Worm (Caenorhabditis elegans) whole organism, L1 larva: Measurements from ENCODE around the gene F10G7.10.

Source experiments
- C04F5.9 ChIP-seq: sonication (generic microtip); optimal IDR thresholded peaks from 2 replicates; lab custom pipeline; 2016; ENCODE audit warnings: missing genetic modification characterization, missing compliant biosample characterization
- C16A3.4 ChIP-seq: fragments of 150-350 bp; optimal IDR thresholded peaks from 2 replicates; lab custom pipeline; 2014; ENCODE audit warnings: missing biosample characterization, missing genetic modification characterization
- aly-2 ChIP-seq: fragments of 150-350 bp; optimal IDR thresholded peaks from 2 replicates; lab custom pipeline; 2014; ENCODE audit warnings: missing biosample characterization, missing genetic modification characterization
- blmp-1 ChIP-seq: fragments of 150-350 bp; optimal IDR thresholded peaks from 2 replicates; lab custom pipeline; 2014; ENCODE audit warnings: missing biosample characterization, missing genetic modification characterization
- ceh-8 ChIP-seq: fragments of 200-800 bp; sonication (Bioruptor generic); optimal IDR thresholded peaks from 2 replicates; lab custom pipeline; 2018; ENCODE audit warnings: mild to moderate bottlenecking, missing genetic modification characterization, moderate library complexity, missing compliant biosample characterization
- ceh-82 ChIP-seq, 3 experiments: fragments of 150-350 bp in 1 of 3; sonication (generic microtip) in 2 of 3; optimal IDR thresholded peaks; 2 replicates each; lab custom pipeline; 2014 to 2017; ENCODE audit warnings: missing biosample characterization in 3 of 3, missing genetic modification characterization in 3 of 3
- ceh-88 ChIP-seq: fragments of 200-800 bp; sonication (Bioruptor generic); IDR thresholded peaks from 2 replicates; pipeline ENCODE4 v1.3.6; 2022; ENCODE audit warnings: missing genetic modification characterization, missing compliant biosample characterization
- dpl-1 ChIP-seq, 3 experiments: fragments of 150-350 bp in 2 of 3; sonication (generic microtip) in 1 of 3; optimal IDR thresholded peaks; 2 replicates each; lab custom pipeline; 2014 to 2017; ENCODE audit warnings: missing biosample characterization in 3 of 3, missing genetic modification characterization in 3 of 3, missing genetic modification reagents in 3 of 3
- dsc-1 ChIP-seq: sonication (generic microtip); optimal IDR thresholded peaks from 2 replicates; lab custom pipeline; 2016; ENCODE audit warnings: mild to moderate bottlenecking, missing genetic modification characterization, missing compliant biosample characterization
- efl-1 ChIP-seq, 4 experiments: fragments of 150-350 bp; optimal IDR thresholded peaks in 3 of 4; peaks in 1 of 4; 1 replicate in 1 of 4; 2 replicates in 3 of 4; lab custom pipeline; 2014; ENCODE audit warnings: missing biosample characterization in 2 of 4, missing genetic modification characterization in 2 of 4, missing genetic modification reagents in 2 of 4
- egl-13 ChIP-seq: sonication (generic microtip); optimal IDR thresholded peaks from 2 replicates; lab custom pipeline; 2016; ENCODE audit warnings: missing genotype, missing genetic modification reagents, missing genetic modification characterization, missing compliant biosample characterization
- elt-2 ChIP-seq: sonication (generic microtip); optimal IDR thresholded peaks from 2 replicates; lab custom pipeline; 2016; ENCODE audit warnings: missing genetic modification characterization, mild to moderate bottlenecking, inconsistent platforms, missing compliant biosample characterization, missing genetic modification reagents
- elt-3 ChIP-seq, 6 experiments: fragments of 150-350 bp in 1 of 6; sonication (generic microtip); optimal IDR thresholded peaks; 2 replicates each; lab custom pipeline; 2017 to 2018; ENCODE audit warnings: missing biosample characterization in 6 of 6, missing genetic modification characterization in 6 of 6, inconsistent platforms in 1 of 6
- fkh-8 ChIP-seq: sonication (generic microtip); optimal IDR thresholded peaks from 2 replicates; lab custom pipeline; 2016; ENCODE audit warnings: mild to moderate bottlenecking, missing genetic modification characterization, missing compliant biosample characterization
- grh-1 ChIP-seq: fragments of 200-800 bp; sonication (Bioruptor generic); IDR thresholded peaks from 2 replicates; pipeline ENCODE4 v1.3.6; 2022; ENCODE audit warnings: missing genetic modification reagents, missing genetic modification characterization, missing compliant biosample characterization
- isw-1 ChIP-seq: fragments of 200-800 bp; sonication (Bioruptor generic); IDR thresholded peaks from 2 replicates; pipeline ENCODE4 v1.3.6; 2022; ENCODE audit warnings: missing genetic modification characterization, missing compliant biosample characterization
- jun-1 ChIP-seq: fragments of 150-350 bp; optimal IDR thresholded peaks from 2 replicates; lab custom pipeline; 2014; ENCODE audit warnings: missing biosample characterization, missing genetic modification reagents, missing genetic modification characterization
- lin-13 ChIP-seq: fragments of 150-350 bp; optimal IDR thresholded peaks from 2 replicates; lab custom pipeline; 2014; ENCODE audit warnings: missing biosample characterization, missing genetic modification reagents, missing genetic modification characterization
- lin-14 ChIP-seq: fragments of 200-800 bp; sonication (Bioruptor generic); optimal IDR thresholded peaks from 2 replicates; lab custom pipeline; 2018; ENCODE audit warnings: mild to moderate bottlenecking, missing genetic modification characterization, moderate library complexity, missing compliant biosample characterization
- lin-15B ChIP-seq: fragments of 150-350 bp; sonication (generic microtip); optimal IDR thresholded peaks from 3 replicates; lab custom pipeline; 2014; ENCODE audit warnings: missing biosample characterization, missing genetic modification characterization
- lin-35 ChIP-seq, 2 experiments: fragments of 150-350 bp; optimal IDR thresholded peaks; 2 replicates each; lab custom pipeline; 2014; ENCODE audit warnings: missing biosample characterization in 2 of 2, missing genetic modification characterization in 2 of 2, missing genetic modification reagents in 2 of 2
- lir-3 ChIP-seq: sonication (generic microtip); optimal IDR thresholded peaks from 2 replicates; lab custom pipeline; 2016; ENCODE audit warnings: mild to moderate bottlenecking, missing genetic modification characterization, moderate library complexity, missing compliant biosample characterization; ENCODE audit not compliant: poor library complexity
- lsy-2 ChIP-seq, 2 experiments: fragments of 150-350 bp; optimal IDR thresholded peaks; 2 replicates each; lab custom pipeline; 2014; ENCODE audit warnings: missing biosample characterization in 2 of 2, missing genetic modification characterization in 2 of 2
- mab-9 ChIP-seq: fragments of 200-800 bp; sonication (Bioruptor generic); IDR thresholded peaks from 2 replicates; pipeline ENCODE4 v1.3.6; 2022; ENCODE audit warnings: missing genetic modification reagents, missing genetic modification characterization, missing compliant biosample characterization
- mdl-1 ChIP-seq, 2 experiments: fragments of 150-350 bp; optimal IDR thresholded peaks; 2 replicates each; lab custom pipeline; 2014 to 2017; ENCODE audit warnings: missing biosample characterization in 2 of 2, missing genetic modification characterization in 2 of 2, inconsistent platforms in 1 of 2
- mep-1 ChIP-seq: fragments of 150-350 bp; optimal IDR thresholded peaks from 2 replicates; lab custom pipeline; 2014; ENCODE audit warnings: missing biosample characterization, missing genetic modification characterization
- nhr-19 ChIP-seq: fragments of 200-800 bp; sonication (Bioruptor generic); conservative IDR thresholded peaks from 2 replicates; pipeline ENCODE4 v1.3.6; 2022; ENCODE audit warnings: missing genetic modification characterization, missing compliant biosample characterization
- nhr-20 ChIP-seq: sonication (generic microtip); optimal IDR thresholded peaks from 2 replicates; lab custom pipeline; 2016; ENCODE audit warnings: mild to moderate bottlenecking, missing genetic modification characterization, missing compliant biosample characterization
- nhr-237 ChIP-seq: fragments of 150-350 bp; optimal IDR thresholded peaks from 2 replicates; lab custom pipeline; 2014; ENCODE audit warnings: missing biosample characterization, missing genetic modification characterization
- nhr-47 ChIP-seq: sonication (generic microtip); optimal IDR thresholded peaks from 2 replicates; lab custom pipeline; 2016; ENCODE audit warnings: mild to moderate bottlenecking, missing genetic modification characterization, moderate library complexity, missing compliant biosample characterization
- nhr-71 ChIP-seq: sonication (generic microtip); optimal IDR thresholded peaks from 2 replicates; lab custom pipeline; 2016; ENCODE audit warnings: mild to moderate bottlenecking, missing genetic modification characterization, moderate library complexity, missing compliant biosample characterization
- nhr-77 ChIP-seq: fragments of 150-350 bp; optimal IDR thresholded peaks from 2 replicates; lab custom pipeline; 2014; ENCODE audit warnings: missing biosample characterization, missing genetic modification characterization
- nhr-85 ChIP-seq: sonication (generic microtip); peaks from one replicate; lab custom pipeline; 2016; ENCODE audit warnings: missing genetic modification characterization, inconsistent platforms, missing compliant biosample characterization
- nhr-90 ChIP-seq: sonication (generic microtip); optimal IDR thresholded peaks from 2 replicates; lab custom pipeline; 2016; ENCODE audit warnings: mild to moderate bottlenecking, missing genetic modification characterization, missing compliant biosample characterization; ENCODE audit not compliant: poor library complexity
- pax-3 ChIP-seq: fragments of 200-800 bp; sonication (Bioruptor generic); optimal IDR thresholded peaks from 2 replicates; lab custom pipeline; 2018; ENCODE audit warnings: mild to moderate bottlenecking, missing genetic modification characterization, moderate library complexity, missing compliant biosample characterization
- rnt-1 ChIP-seq: sonication (generic microtip); optimal IDR thresholded peaks from 2 replicates; lab custom pipeline; 2016; ENCODE audit warnings: mild to moderate bottlenecking, missing genetic modification characterization, moderate library complexity, missing compliant biosample characterization
- skn-1 ChIP-seq: fragments of 150-350 bp; optimal IDR thresholded peaks from 2 replicates; lab custom pipeline; 2014; ENCODE audit warnings: missing biosample characterization, missing genetic modification characterization
- snu-23 ChIP-seq: sonication (generic microtip); optimal IDR thresholded peaks from 2 replicates; lab custom pipeline; 2016; ENCODE audit warnings: missing genetic modification characterization, missing compliant biosample characterization
- sox-4 ChIP-seq: sonication (generic microtip); optimal IDR thresholded peaks from 2 replicates; lab custom pipeline; 2016; ENCODE audit warnings: missing genetic modification characterization, missing compliant biosample characterization
- swsn-7 ChIP-seq: sonication (generic microtip); optimal IDR thresholded peaks from 2 replicates; lab custom pipeline; 2016; ENCODE audit warnings: missing genetic modification characterization, missing compliant biosample characterization
- tbx-2 ChIP-seq: sonication (generic microtip); optimal IDR thresholded peaks from 2 replicates; lab custom pipeline; 2016; ENCODE audit warnings: missing genetic modification characterization, missing compliant biosample characterization
- unc-130 ChIP-seq: fragments of 150-350 bp; optimal IDR thresholded peaks from 2 replicates; lab custom pipeline; 2017; ENCODE audit warnings: missing biosample characterization, missing genetic modification characterization, inconsistent platforms
- unc-86 ChIP-seq: sonication (generic microtip); optimal IDR thresholded peaks from 2 replicates; lab custom pipeline; 2016; ENCODE audit warnings: missing genetic modification characterization, missing compliant biosample characterization
- unc-98 ChIP-seq: fragments of 200-800 bp; sonication (Bioruptor generic); IDR thresholded peaks from 2 replicates; pipeline ENCODE4 v1.3.6; 2022; ENCODE audit warnings: missing genetic modification characterization, missing compliant biosample characterization
- vab-15 ChIP-seq: sonication (generic microtip); optimal IDR thresholded peaks from 2 replicates; lab custom pipeline; 2017; ENCODE audit warnings: missing genotype, mild to moderate bottlenecking, missing genetic modification characterization, missing compliant biosample characterization
- xbp-1 ChIP-seq: sonication (generic microtip); optimal IDR thresholded peaks from 2 replicates; lab custom pipeline; 2016; ENCODE audit warnings: missing genetic modification characterization, missing compliant biosample characterization
- ztf-11 ChIP-seq, 2 experiments: sonication (generic microtip); optimal IDR thresholded peaks; 2 replicates each; lab custom pipeline; 2016 to 2017; ENCODE audit warnings: missing genetic modification characterization in 2 of 2, missing biosample characterization in 1 of 2, missing compliant biosample characterization in 1 of 2

Gene F10G7.10

ce11 chrII:4701482-4702119 is 24.5 kb downstream of the F10G7.10 start, which contains the start of gene unc-85:
Gene unc-85 (plus strand): TSS chrII:4702069.
- TF ChIP-seq unc-130 (tag; lab: Kevin White, UChicago): peak; percentile 50
- peak; percentile 69 for TF ChIP-seq mab-9 (GFP tag; lab: Robert Waterston, UW)
- peak; percentile 45 for TF ChIP-seq skn-1
- TF ChIP-seq lin-14: peak; percentile 83
- peak; percentile 65 for TF ChIP-seq lir-3 (tag; lab: Kevin White, UChicago)
- TF ChIP-seq nhr-77 (tag; lab: Kevin White, UChicago): peak; percentile 22
- peak; percentile 52 for TF ChIP-seq egl-13 (tag; lab: Kevin White, UChicago)
- TF ChIP-seq ceh-82 (tag; optimal IDR thresholded peaks at IDR 0.05; lab: Kevin White, UChicago): peak in 2 of 3 experiments; percentile 24 to 65
- TF ChIP-seq rnt-1 (tag; lab: Kevin White, UChicago): peak; percentile 70
- TF ChIP-seq nhr-237: peak; percentile 3
- peak in 1 of 2 experiments; percentile 8 for TF ChIP-seq mdl-1 (tag; optimal IDR thresholded peaks at IDR 0.05; lab: Kevin White, UChicago)
- peak; percentile 77 for TF ChIP-seq ceh-88 (GFP tag; lab: Robert Waterston, UW)
- TF ChIP-seq blmp-1 (tag; lab: Kevin White, UChicago): peak; percentile 20
- peak; percentile 63 for TF ChIP-seq C16A3.4
- TF ChIP-seq lin-35 (GFP tag; optimal IDR thresholded peaks at IDR 0.05; lab: Kevin White, UChicago): peak; percentile 43 to 80
- peak; percentile 25 for TF ChIP-seq aly-2 (tag; lab: Kevin White, UChicago)
- peak; percentile 44 to 80 (median 70) for TF ChIP-seq dpl-1 (GFP tag; optimal IDR thresholded peaks at IDR 0.05; lab: Kevin White, UChicago)
- peak; percentile 94 for TF ChIP-seq nhr-19 (GFP tag; lab: Robert Waterston, UW)
- peak; percentile 69 for TF ChIP-seq tbx-2 (tag; lab: Kevin White, UChicago)
- peak; percentile 52 for TF ChIP-seq jun-1 (tag; lab: Kevin White, UChicago)
- TF ChIP-seq nhr-71 (tag; lab: Kevin White, UChicago): peak; percentile 87
- peak; percentile 89 for TF ChIP-seq nhr-85 (tag; lab: Kevin White, UChicago)
- peak; percentile 73 for TF ChIP-seq nhr-20 (tag; lab: Kevin White, UChicago)
- peak; percentile 60 for TF ChIP-seq elt-2 (tag; lab: Kevin White, UChicago)
- TF ChIP-seq unc-98 (GFP tag; lab: Robert Waterston, UW): peak; percentile 58; the same call in 1 of the 2 replicates
- peak; percentile 19 for TF ChIP-seq ceh-8 (GFP tag; lab: Kevin White, UChicago)
- TF ChIP-seq nhr-47 (tag; lab: Kevin White, UChicago): peak; percentile 82
- peak; percentile 8 for TF ChIP-seq vab-15
- peak; percentile 73 for TF ChIP-seq swsn-7 (tag; lab: Kevin White, UChicago)
- peak; percentile 88 for TF ChIP-seq isw-1 (GFP tag; lab: Robert Waterston, UW)
- TF ChIP-seq lin-15B (tag; lab: Kevin White, UChicago): peak; percentile 71
- TF ChIP-seq ztf-11 (tag; optimal IDR thresholded peaks at IDR 0.05; lab: Kevin White, UChicago): peak in 1 of 2 experiments; percentile 29
- TF ChIP-seq efl-1 (optimal IDR thresholded peaks at IDR 0.05; lab: Kevin White, UChicago): peak; percentile 74 to 76
- TF ChIP-seq efl-1 (GFP tag; optimal IDR thresholded peaks at IDR 0.05 in 1 of 2; lab: Kevin White, UChicago): peak; percentile 71 to 96
- TF ChIP-seq unc-86 (tag; lab: Kevin White, UChicago): peak; percentile 63
- TF ChIP-seq fkh-8: peak; percentile 54
- TF ChIP-seq pax-3 (tag; lab: Kevin White, UChicago): peak; percentile 36
- TF ChIP-seq mep-1 (tag; lab: Kevin White, UChicago): peak; percentile 28
- TF ChIP-seq lin-13 (GFP tag; lab: Kevin White, UChicago): peak; percentile 44
- TF ChIP-seq nhr-90 (tag; lab: Kevin White, UChicago): peak; percentile 77
- TF ChIP-seq lsy-2 (tag; optimal IDR thresholded peaks at IDR 0.05; lab: Kevin White, UChicago): peak; percentile 72 to 88
- TF ChIP-seq C04F5.9: peak; percentile 28
- peak; percentile 84 for TF ChIP-seq grh-1 (GFP tag; lab: Robert Waterston, UW)
- peak in 1 of 6 experiments; percentile 18 for TF ChIP-seq elt-3 (tag; optimal IDR thresholded peaks at IDR 0.05; lab: Kevin White, UChicago)
- TF ChIP-seq xbp-1 (tag; lab: Kevin White, UChicago): peak; percentile 61
- TF ChIP-seq dsc-1: peak; percentile 47
- TF ChIP-seq snu-23 (GFP tag; lab: Kevin White, UChicago): peak; percentile 76
- peak; percentile 40 for TF ChIP-seq sox-4
